Worm (Caenorhabditis elegans) whole organism, L2 larva: ENCODE results near the gene rps-30.

Experiments
- F13H6.1 ChIP-seq: sonication (generic microtip); optimal IDR thresholded peaks from 2 replicates; lab custom pipeline; 2016; ENCODE audit warnings: missing genetic modification characterization, missing compliant biosample characterization
- Y55F3AM.14 ChIP-seq: fragments of 200-800 bp; sonication (Bioruptor generic); optimal IDR thresholded peaks from 2 replicates; lab custom pipeline; 2018; ENCODE audit warnings: mild to moderate bottlenecking, missing genetic modification characterization, missing compliant biosample characterization
- aly-2 ChIP-seq: fragments of 150-350 bp; optimal IDR thresholded peaks from 2 replicates; lab custom pipeline; 2014; ENCODE audit warnings: missing biosample characterization, missing genetic modification characterization
- ama-1 ChIP-seq: fragments of 150-350 bp; optimal IDR thresholded peaks from 2 replicates; lab custom pipeline; 2018; ENCODE audit warnings: inconsistent platforms
- dmd-4 ChIP-seq: sonication (generic microtip); optimal IDR thresholded peaks from 2 replicates; lab custom pipeline; 2017; ENCODE audit warnings: missing biosample characterization, missing genetic modification characterization
- mdl-1 ChIP-seq, 2 experiments: fragments of 150-350 bp in 1 of 2; sonication (generic microtip) in 1 of 2; optimal IDR thresholded peaks; 2 replicates each; lab custom pipeline; 2017; ENCODE audit warnings: missing biosample characterization in 2 of 2, missing genetic modification characterization in 2 of 2
- nhr-12 ChIP-seq: fragments of 150-350 bp; optimal IDR thresholded peaks from 2 replicates; lab custom pipeline; 2014; ENCODE audit warnings: missing biosample characterization, missing genetic modification characterization
- peb-1 ChIP-seq: fragments of 150-350 bp; optimal IDR thresholded peaks from 2 replicates; lab custom pipeline; 2014; ENCODE audit warnings: missing biosample characterization, missing genetic modification characterization
- snpc-4 ChIP-seq: fragments of 150-350 bp; optimal IDR thresholded peaks from 2 replicates; lab custom pipeline; 2014; ENCODE audit warnings: missing biosample characterization, missing genetic modification characterization
- zag-1 ChIP-seq: fragments of 150-350 bp; optimal IDR thresholded peaks from 2 replicates; lab custom pipeline; 2014; ENCODE audit warnings: missing biosample characterization, missing genetic modification characterization
- ztf-11 ChIP-seq: sonication (generic microtip); optimal IDR thresholded peaks from 2 replicates; lab custom pipeline; 2017; ENCODE audit warnings: missing biosample characterization, missing genetic modification characterization
- ztf-4 ChIP-seq: fragments of 150-350 bp; optimal IDR thresholded peaks from 2 replicates; lab custom pipeline; 2014; ENCODE audit warnings: missing biosample characterization, missing genetic modification characterization

- TF ChIP-seq Y55F3AM.14 (GFP tag; lab: Kevin White, UChicago) (no peak), ama-1 (lab: Kevin White, UChicago) (no peak), mdl-1 (tag; optimal IDR thresholded peaks at IDR 0.05; lab: Kevin White, UChicago) (no peak), peb-1 (no peak), F13H6.1 (tag; lab: Kevin White, UChicago) (no peak), nhr-12 (tag; lab: Kevin White, UChicago) (no peak), ztf-11 (tag; lab: Kevin White, UChicago) (no peak), snpc-4 (tag; lab: Kevin White, UChicago) (no peak), zag-1 (no peak), ztf-4 (tag; lab: Kevin White, UChicago) (no peak), dmd-4 (tag; lab: Kevin White, UChicago) (no peak), aly-2 (tag; lab: Kevin White, UChicago) (no peak)
Observed at ce11 chrV:7747987-7748607, 28.3 kb upstream of the rps-30 start.
